Fruit fly (Drosophila melanogaster): ENCODE data around the gene tow.

Gene tow

DNA sequence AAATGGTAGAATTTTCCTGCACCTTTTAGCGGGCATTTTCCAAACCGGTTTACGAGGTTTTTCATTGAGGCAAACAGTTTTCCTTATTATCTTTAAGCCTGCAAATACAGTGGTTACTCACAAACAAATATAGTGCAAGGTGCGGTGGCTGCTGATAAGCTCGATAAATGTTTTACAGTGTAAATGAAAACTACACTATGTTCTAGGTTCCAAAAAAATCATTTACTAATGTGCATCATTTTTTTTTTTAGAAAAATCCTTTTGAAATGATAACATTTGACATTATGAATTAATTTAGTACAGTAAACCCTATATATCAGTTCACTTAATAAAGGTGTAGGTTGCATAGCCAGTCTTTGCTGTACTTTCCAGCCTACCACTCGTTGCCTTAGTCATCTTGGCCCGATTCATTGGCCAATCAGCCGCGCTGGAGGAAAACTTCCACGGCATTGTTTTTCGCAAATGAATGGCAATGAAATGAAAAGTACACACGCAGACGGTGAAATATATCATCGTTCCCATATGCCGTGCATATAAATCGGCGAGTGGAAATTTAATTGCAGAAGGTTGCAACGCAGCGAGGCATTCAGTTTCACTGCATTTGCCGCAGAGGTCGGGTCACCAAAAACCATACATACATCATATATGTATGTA is 35.5 kb downstream of the tow start (continued):
- TF ChIP-seq Rx (GFP tag; IDR thresholded peaks at IDR 0.05) (no peak), CG8478 (optimal IDR thresholded peaks at IDR 0.05) (no peak), Hsf (GFP tag; optimal IDR thresholded peaks at IDR 0.05) (no peak), grau (tag; optimal IDR thresholded peaks at IDR 0.05) (peak; percentile 88), tx (GFP tag; optimal IDR thresholded peaks at IDR 0.05) (no peak), CG6689 (GFP tag; IDR thresholded peaks at IDR 0.05) (peak; percentile 27; the same call in 1 of the 2 replicates), bsh (GFP tag; optimal IDR thresholded peaks at IDR 0.05) (peak in 1 of 2 experiments; percentile 43), CG32532 (GFP tag; IDR thresholded peaks at IDR 0.05) (0 out of 2 replicates have a peak, but pooled peaks have one; percentile 21), Vsx1 (GFP tag; optimal IDR thresholded peaks at IDR 0.05) (no peak), CG11504 (tag; optimal IDR thresholded peaks at IDR 0.05) (peak; percentile 27), row (GFP tag; IDR thresholded peaks at IDR 0.05) (peak; percentile 54), CG14667 (GFP tag; IDR thresholded peaks at IDR 0.05) (peak; percentile 41; the same call in 1 of the 2 replicates), CG9817 (tag; optimal IDR thresholded peaks at IDR 0.05) (no peak), CG17328 (GFP tag; IDR thresholded peaks at IDR 0.05) (peak; percentile 14; the same call in 1 of the 2 replicates), CG1233 (GFP tag; optimal IDR thresholded peaks at IDR 0.05) (no peak), slp2 (GFP tag; optimal IDR thresholded peaks at IDR 0.05) (peak; percentile 13), Sox102F (GFP tag; optimal IDR thresholded peaks at IDR 0.05) (peak; percentile 52), jumu (GFP tag; optimal IDR thresholded peaks at IDR 0.05) (peak; percentile 23), crc (GFP tag; optimal IDR thresholded peaks at IDR 0.05) (no peak), bowl (GFP tag; IDR thresholded peaks at IDR 0.05) (no peak), CG7372 (GFP tag; IDR thresholded peaks at IDR 0.05) (no peak), CG8924 (tag; optimal IDR thresholded peaks at IDR 0.05) (no peak), CG8281 (tag; optimal IDR thresholded peaks at IDR 0.05) (no peak), CG12769 (tag; optimal IDR thresholded peaks at IDR 0.05) (no peak), E2f1 (GFP tag; IDR thresholded peaks at IDR 0.05) (no peak), NFAT (GFP tag; IDR thresholded peaks at IDR 0.05) (no peak), cg (GFP tag; optimal IDR thresholded peaks at IDR 0.05) (peak; percentile 47), CG31441 (GFP tag; IDR thresholded peaks at IDR 0.05) (0 out of 2 replicates have a peak, but pooled peaks have one; percentile 10), Aef1 (GFP tag; IDR thresholded peaks at IDR 0.05) (no peak), tna (GFP tag; IDR thresholded peaks at IDR 0.05; ENCODE audit: partially characterized antibody) (no peak), CG7556 (GFP tag; optimal IDR thresholded peaks at IDR 0.05) (no peak), prd (optimal IDR thresholded peaks at IDR 0.05) (no peak), prd (GFP tag; IDR thresholded peaks at IDR 0.05) (peak; percentile 5; the same call in 1 of the 3 replicates), lab (GFP tag; optimal IDR thresholded peaks at IDR 0.05) (no peak), Asciz (GFP tag; optimal IDR thresholded peaks at IDR 0.05) (no peak), zfh1 (GFP tag; IDR thresholded peaks at IDR 0.05) (no peak), phol (tag; optimal IDR thresholded peaks at IDR 0.05) (no peak), run (tag; optimal IDR thresholded peaks at IDR 0.05) (no peak), Antp (GFP tag; optimal IDR thresholded peaks at IDR 0.05) (no peak), CG9215 (GFP tag; IDR thresholded peaks at IDR 0.05) (no peak), gem (tag; optimal IDR thresholded peaks at IDR 0.05) (peak; percentile 39), Chrac-16 (GFP tag; optimal IDR thresholded peaks at IDR 0.05) (peak; percentile 31), CG14014 (GFP tag; IDR thresholded peaks at IDR 0.05) (no peak), ttk (GFP tag; IDR thresholded peaks at IDR 0.05) (0 out of 2 replicates have a peak, but pooled peaks have one; percentile 18), lmd (GFP tag; IDR thresholded peaks at IDR 0.05) (peak; percentile 34; the same call in 1 of the 2 replicates), Hand (GFP tag; optimal IDR thresholded peaks at IDR 0.05) (no peak), Dp (GFP tag; optimal IDR thresholded peaks at IDR 0.05) (no peak), ase (GFP tag; IDR thresholded peaks at IDR 0.05) (no peak), Doc3 (GFP tag; IDR thresholded peaks at IDR 0.05; ENCODE audit: partially characterized antibody) (no peak), CG33557 (GFP tag; optimal IDR thresholded peaks at IDR 0.05) (peak; percentile 16)
